Worm (Caenorhabditis elegans) whole organism, L2 larva: Measurements from ENCODE around the gene Y41E3.6.

ENCODE experiments used
- C34F6.9 ChIP-seq: fragments of 150-350 bp; optimal IDR thresholded peaks from 2 replicates; lab custom pipeline; 2014; ENCODE audit warnings: missing biosample characterization, missing genetic modification characterization
- F13H6.1 ChIP-seq: sonication (generic microtip); optimal IDR thresholded peaks from 2 replicates; lab custom pipeline; 2016; ENCODE audit warnings: missing genetic modification characterization, missing compliant biosample characterization
- R02D3.7 ChIP-seq: fragments of 150-350 bp; optimal IDR thresholded peaks from 2 replicates; lab custom pipeline; 2014; ENCODE audit warnings: missing biosample characterization, missing genetic modification characterization
- Y55F3AM.14 ChIP-seq: fragments of 200-800 bp; sonication (Bioruptor generic); optimal IDR thresholded peaks from 2 replicates; lab custom pipeline; 2018; ENCODE audit warnings: mild to moderate bottlenecking, missing genetic modification characterization, missing compliant biosample characterization
- aly-2 ChIP-seq: fragments of 150-350 bp; optimal IDR thresholded peaks from 2 replicates; lab custom pipeline; 2014; ENCODE audit warnings: missing biosample characterization, missing genetic modification characterization
- blmp-1 ChIP-seq: sonication (generic microtip); optimal IDR thresholded peaks from 2 replicates; lab custom pipeline; 2017; ENCODE audit warnings: missing genetic modification characterization, mild to moderate bottlenecking, missing compliant biosample characterization, antibody characterized with exemption, moderate library complexity; ENCODE audit not compliant: insufficient read depth
- ceh-16 ChIP-seq: fragments of 150-350 bp; optimal IDR thresholded peaks from 2 replicates; lab custom pipeline; 2014; ENCODE audit warnings: missing biosample characterization, missing genetic modification characterization
- ceh-82 ChIP-seq: fragments of 150-350 bp; optimal IDR thresholded peaks from 2 replicates; lab custom pipeline; 2014; ENCODE audit warnings: missing biosample characterization, missing genetic modification characterization
- crh-2 ChIP-seq: sonication (generic microtip); optimal IDR thresholded peaks from 2 replicates; lab custom pipeline; 2017; ENCODE audit warnings: missing biosample characterization, missing genetic modification characterization
- dmd-4 ChIP-seq: sonication (generic microtip); optimal IDR thresholded peaks from 2 replicates; lab custom pipeline; 2017; ENCODE audit warnings: missing biosample characterization, missing genetic modification characterization
- egl-27 ChIP-seq: sonication (generic microtip); optimal IDR thresholded peaks from 3 replicates; lab custom pipeline; 2017; ENCODE audit warnings: missing biosample characterization, missing genetic modification reagents, missing genetic modification characterization
- elt-1 ChIP-seq: fragments of 150-350 bp; optimal IDR thresholded peaks from 2 replicates; lab custom pipeline; 2014; ENCODE audit warnings: missing biosample characterization, missing genetic modification characterization
- fos-1 ChIP-seq: fragments of 150-350 bp; optimal IDR thresholded peaks from 2 replicates; lab custom pipeline; 2014; ENCODE audit warnings: missing biosample characterization, missing genetic modification characterization
- gmeb-1 ChIP-seq: fragments of 150-350 bp; optimal IDR thresholded peaks from 2 replicates; lab custom pipeline; 2014; ENCODE audit warnings: missing biosample characterization, missing genetic modification characterization
- lin-11 ChIP-seq: fragments of 150-350 bp; sonication (generic microtip); optimal IDR thresholded peaks from 2 replicates; lab custom pipeline; 2014; ENCODE audit warnings: missing biosample characterization, missing genetic modification characterization, inconsistent platforms, mixed read lengths
- lin-39 ChIP-seq: fragments of 150-350 bp; optimal IDR thresholded peaks from 2 replicates; lab custom pipeline; 2014; ENCODE audit warnings: missing biosample characterization, missing genetic modification reagents, missing genetic modification characterization
- mab-5 ChIP-seq: fragments of 150-350 bp; optimal IDR thresholded peaks from 2 replicates; lab custom pipeline; 2014; ENCODE audit warnings: missing biosample characterization, missing genetic modification characterization
- mbf-1 ChIP-seq: sonication (generic microtip); optimal IDR thresholded peaks from 2 replicates; lab custom pipeline; 2017; ENCODE audit warnings: missing biosample characterization, missing genetic modification characterization
- mdl-1 ChIP-seq, 2 experiments: fragments of 150-350 bp in 1 of 2; sonication (generic microtip) in 1 of 2; optimal IDR thresholded peaks; 2 replicates each; lab custom pipeline; 2017; ENCODE audit warnings: missing biosample characterization in 2 of 2, missing genetic modification characterization in 2 of 2
- nhr-10 ChIP-seq: sonication (generic microtip); optimal IDR thresholded peaks from 2 replicates; lab custom pipeline; 2017; ENCODE audit warnings: missing biosample characterization, missing genetic modification characterization
- nhr-11 ChIP-seq: fragments of 150-350 bp; optimal IDR thresholded peaks from 2 replicates; lab custom pipeline; 2014; ENCODE audit warnings: missing biosample characterization, missing genetic modification characterization
- nhr-12 ChIP-seq: fragments of 150-350 bp; optimal IDR thresholded peaks from 2 replicates; lab custom pipeline; 2014; ENCODE audit warnings: missing biosample characterization, missing genetic modification characterization
- nhr-21 ChIP-seq: fragments of 150-350 bp; optimal IDR thresholded peaks from 2 replicates; lab custom pipeline; 2014; ENCODE audit warnings: missing biosample characterization, missing genetic modification characterization
- nhr-23 ChIP-seq: fragments of 150-350 bp; optimal IDR thresholded peaks from 2 replicates; lab custom pipeline; 2014; ENCODE audit warnings: missing biosample characterization, missing genetic modification reagents, missing genetic modification characterization
- nhr-237 ChIP-seq: fragments of 150-350 bp; optimal IDR thresholded peaks from 2 replicates; lab custom pipeline; 2014; ENCODE audit warnings: missing biosample characterization, missing genetic modification characterization
- nhr-6 ChIP-seq: fragments of 150-350 bp; optimal IDR thresholded peaks from 2 replicates; lab custom pipeline; 2014; ENCODE audit warnings: missing biosample characterization, missing genetic modification characterization
- nhr-77 ChIP-seq: fragments of 150-350 bp; optimal IDR thresholded peaks from 2 replicates; lab custom pipeline; 2014; ENCODE audit warnings: missing biosample characterization, missing genetic modification characterization
- sem-4 ChIP-seq: fragments of 150-350 bp; optimal IDR thresholded peaks from 2 replicates; lab custom pipeline; 2014; ENCODE audit warnings: missing biosample characterization, missing genetic modification reagents, missing genetic modification characterization
- sma-9 ChIP-seq, 2 experiments: fragments of 150-350 bp in 1 of 2; sonication (generic microtip) in 1 of 2; optimal IDR thresholded peaks; 2 replicates each; lab custom pipeline; 2014 to 2016; ENCODE audit warnings: missing genetic modification characterization in 2 of 2, mild to moderate bottlenecking in 1 of 2, missing biosample characterization in 1 of 2, missing compliant biosample characterization in 1 of 2, missing genetic modification reagents in 1 of 2, moderate library complexity in 1 of 2
- unc-39 ChIP-seq: fragments of 150-350 bp; optimal IDR thresholded peaks from 2 replicates; lab custom pipeline; 2014; ENCODE audit warnings: missing biosample characterization, missing genetic modification characterization
- unc-55 ChIP-seq: fragments of 150-350 bp; sonication (generic microtip); optimal IDR thresholded peaks from 3 replicates; lab custom pipeline; 2014; ENCODE audit warnings: missing biosample characterization, missing genetic modification reagents, missing genetic modification characterization
- unc-62 ChIP-seq: fragments of 150-350 bp; optimal IDR thresholded peaks from 2 replicates; lab custom pipeline; 2014; ENCODE audit warnings: missing biosample characterization, missing genetic modification reagents, missing genetic modification characterization
- zag-1 ChIP-seq: fragments of 150-350 bp; optimal IDR thresholded peaks from 2 replicates; lab custom pipeline; 2014; ENCODE audit warnings: missing biosample characterization, missing genetic modification characterization
- ztf-1 ChIP-seq: fragments of 200-800 bp; sonication (Bioruptor generic); conservative IDR thresholded peaks from 2 replicates; pipeline ENCODE4 v1.3.6; 2022; ENCODE audit warnings: missing genetic modification characterization, missing compliant biosample characterization
- ztf-11 ChIP-seq: sonication (generic microtip); optimal IDR thresholded peaks from 2 replicates; lab custom pipeline; 2017; ENCODE audit warnings: missing biosample characterization, missing genetic modification characterization
- ztf-4 ChIP-seq: fragments of 150-350 bp; optimal IDR thresholded peaks from 2 replicates; lab custom pipeline; 2014; ENCODE audit warnings: missing biosample characterization, missing genetic modification characterization

Y41E3.6 gene

DNA sequence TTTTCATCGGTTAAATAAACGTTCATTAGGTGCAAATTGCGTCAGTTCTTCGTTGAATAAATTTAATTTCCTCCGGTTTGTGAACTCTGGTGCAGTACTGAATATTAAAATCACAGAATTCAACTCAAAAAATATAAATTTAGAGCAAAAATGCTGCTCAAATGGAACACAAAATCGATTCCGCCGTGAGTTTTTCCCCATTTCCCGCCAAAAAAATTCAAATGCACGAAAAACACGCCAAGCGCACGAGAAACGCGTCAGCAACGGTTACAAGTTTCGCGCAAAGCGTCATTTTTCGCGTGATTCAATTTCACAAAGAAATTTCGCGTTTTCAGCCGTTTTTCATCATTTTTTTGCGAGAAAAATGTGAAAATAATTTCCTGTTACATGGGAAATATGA is 32.9 kb downstream of the Y41E3.6 start, which contains the start of gene hrpu-1 (continued):
- TF ChIP-seq nhr-77 (tag; lab: Kevin White, UChicago) (no peak), zag-1 (tag; lab: Kevin White, UChicago) (peak; percentile 47), blmp-1 (tag; lab: Kevin White, UChicago) (no peak), nhr-237 (tag; lab: Kevin White, UChicago) (no peak), Y55F3AM.14 (GFP tag; lab: Kevin White, UChicago) (no peak), sem-4 (tag; lab: Kevin White, UChicago) (peak; percentile 7), aly-2 (tag; lab: Kevin White, UChicago) (no peak), unc-62 (GFP tag; lab: Kevin White, UChicago) (no peak)

- no peak for TF ChIP-seq C34F6.9 (tag; lab: Kevin White, UChicago)
- no peak for TF ChIP-seq unc-39
- no peak for TF ChIP-seq sma-9 (GFP tag; optimal IDR thresholded peaks at IDR 0.05; lab: Kevin White, UChicago)
- no peak for TF ChIP-seq sma-9 (tag; optimal IDR thresholded peaks at IDR 0.05; lab: Kevin White, UChicago)
- TF ChIP-seq blmp-1 (tag; lab: Kevin White, UChicago), result no peak
- no peak for TF ChIP-seq mdl-1 (tag; optimal IDR thresholded peaks at IDR 0.05; lab: Kevin White, UChicago)
- TF ChIP-seq unc-55 (GFP tag; lab: Kevin White, UChicago), result no peak
- TF ChIP-seq ztf-4, result no peak
Observed at ce11 chrIV:15041124-15041523, 34.5 kb downstream of the Y41E3.6 start.

ce11 chrIV:15042159-15042936 is 35.8 kb downstream of the Y41E3.6 start:
- no peak for TF ChIP-seq nhr-237 (tag; lab: Kevin White, UChicago)
- no peak for TF ChIP-seq lin-39 (tag; lab: Kevin White, UChicago)
- no peak for TF ChIP-seq unc-55 (GFP tag; lab: Kevin White, UChicago)
- no peak for TF ChIP-seq mdl-1 (tag; optimal IDR thresholded peaks at IDR 0.05; lab: Kevin White, UChicago)
- TF ChIP-seq mbf-1 (tag; lab: Kevin White, UChicago), result no peak
- TF ChIP-seq elt-1 (tag; lab: Kevin White, UChicago), result no peak
- TF ChIP-seq ztf-1 (GFP tag; lab: Robert Waterston, UW), result no peak
- TF ChIP-seq ztf-11 (tag; lab: Kevin White, UChicago), result no peak
- TF ChIP-seq nhr-12 (tag; lab: Kevin White, UChicago), result no peak
- no peak for TF ChIP-seq ceh-82 (tag; lab: Kevin White, UChicago)
- TF ChIP-seq F13H6.1, result no peak
- no peak for TF ChIP-seq gmeb-1 (tag; lab: Kevin White, UChicago)
- TF ChIP-seq nhr-23, result no peak
- TF ChIP-seq R02D3.7, result no peak
- no peak for TF ChIP-seq nhr-21
- no peak for TF ChIP-seq sma-9 (GFP tag; optimal IDR thresholded peaks at IDR 0.05; lab: Kevin White, UChicago)
- no peak for TF ChIP-seq sma-9 (tag; optimal IDR thresholded peaks at IDR 0.05; lab: Kevin White, UChicago)
- no peak for TF ChIP-seq ztf-4
- no peak for TF ChIP-seq lin-11
- TF ChIP-seq crh-2 (tag; lab: Kevin White, UChicago), result no peak
- no peak for TF ChIP-seq nhr-11 (tag; lab: Kevin White, UChicago)

DNA sequence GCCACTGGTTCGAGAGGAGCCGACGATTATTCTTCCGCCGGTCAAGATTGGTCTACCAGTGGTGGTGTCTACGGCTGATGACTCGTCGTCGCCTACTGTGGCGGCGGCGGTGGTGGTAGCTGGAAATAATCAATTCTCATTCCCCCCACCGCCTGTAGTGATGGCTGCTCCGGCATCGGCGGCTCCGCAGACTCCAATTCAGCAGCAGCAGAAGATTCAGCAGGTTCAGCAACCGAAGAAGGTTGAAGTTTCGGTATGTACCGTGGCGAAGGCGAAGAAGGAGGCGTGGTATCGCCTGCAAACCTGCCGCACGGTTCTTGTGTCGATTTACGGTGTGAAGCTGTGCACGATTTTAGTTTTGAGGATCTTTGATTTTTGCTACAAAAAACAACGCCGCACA is 39.6 kb downstream of the Y41E3.6 start:
- TF ChIP-seq mab-5 (tag; lab: Kevin White, UChicago) (no peak), ztf-4 (no peak), nhr-10 (tag; lab: Kevin White, UChicago) (no peak), fos-1 (tag; lab: Kevin White, UChicago) (no peak), Y55F3AM.14 (GFP tag; lab: Kevin White, UChicago) (no peak), unc-39 (no peak), lin-11 (no peak), mdl-1 (tag; optimal IDR thresholded peaks at IDR 0.05; lab: Kevin White, UChicago) (no peak), ceh-82 (tag; lab: Kevin White, UChicago) (no peak), dmd-4 (no peak), zag-1 (tag; lab: Kevin White, UChicago) (no peak), ztf-1 (GFP tag; lab: Robert Waterston, UW) (no peak), C34F6.9 (tag; lab: Kevin White, UChicago) (no peak), nhr-237 (tag; lab: Kevin White, UChicago) (no peak), nhr-12 (tag; lab: Kevin White, UChicago) (no peak), egl-27 (tag; lab: Kevin White, UChicago) (no peak), blmp-1 (tag; lab: Kevin White, UChicago) (no peak), ceh-16 (no peak), nhr-6 (tag; lab: Kevin White, UChicago) (no peak)
- TF ChIP-seq, all 48 proteins: peak for 0
